Worm (Caenorhabditis elegans): ENCODE results near the gene C16C8.8.
"Not testable (repeated sequence)": the region's sequence is repeated elsewhere in the genome, so short reads cannot be mapped to it uniquely, and the experiment has no call there.

Gene C16C8.8

DNA sequence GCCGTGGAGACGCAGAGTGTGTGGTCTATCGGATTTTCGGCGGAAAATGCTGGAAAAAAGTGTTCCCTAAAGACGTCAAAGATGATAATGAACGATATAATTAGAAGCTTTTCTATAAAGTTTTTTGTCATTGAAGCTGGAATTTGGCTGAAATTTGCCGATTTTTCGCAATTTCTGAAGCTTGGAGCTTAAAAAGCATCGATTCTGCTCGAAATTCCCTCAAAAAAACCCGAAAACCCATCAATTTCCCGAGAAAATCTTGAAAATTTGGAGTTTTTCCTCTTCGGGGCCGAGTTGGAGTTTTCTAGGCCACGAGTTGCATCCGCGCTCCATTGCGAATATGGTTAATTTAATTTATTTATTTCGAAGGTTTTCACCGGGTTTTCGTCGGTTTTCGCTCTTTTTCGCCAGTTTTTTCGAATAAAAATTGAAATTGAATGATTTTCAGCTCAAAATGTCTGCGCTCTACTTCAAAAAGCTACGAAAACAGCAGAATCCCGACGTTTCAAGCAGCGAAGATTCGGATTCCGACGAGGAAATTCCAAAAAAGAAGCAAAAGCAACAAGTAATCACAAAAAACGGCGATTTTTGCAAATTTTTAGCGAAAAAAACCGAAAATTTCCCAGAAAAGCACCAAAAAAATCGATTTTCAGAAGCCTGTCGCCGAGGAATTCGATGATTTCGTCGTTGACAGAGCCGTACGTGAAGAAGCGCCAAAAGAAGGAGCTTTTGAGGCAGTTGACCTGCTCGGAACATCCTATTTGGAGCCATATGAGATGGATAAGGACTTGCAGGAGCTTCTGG lies 41.2 kb upstream of the C16C8.8 start, which contains the start of the genes col-71 and Y49F6B.2 (continued):
- TF ChIP-seq sox-2 (GFP tag; IDR thresholded peaks at IDR 0.05) (no peak), lin-11 (tag; optimal IDR thresholded peaks at IDR 0.05) (no peak), madf-2 (tag; optimal IDR thresholded peaks at IDR 0.05) (no peak), gmeb-2 (tag; optimal IDR thresholded peaks at IDR 0.05) (peak; percentile 30), nhr-11 (tag; optimal IDR thresholded peaks at IDR 0.05) (no peak), mec-3 (tag; optimal IDR thresholded peaks at IDR 0.05; ENCODE audit: borderline replicate concordance) (peak; percentile 86), pag-3 (tag; optimal IDR thresholded peaks at IDR 0.05; ENCODE audit: borderline replicate concordance) (no peak), sox-4 (tag; optimal IDR thresholded peaks at IDR 0.05) (no peak), ceh-31 (tag; optimal IDR thresholded peaks at IDR 0.05) (peak; percentile 96), fkh-6 (tag; optimal IDR thresholded peaks at IDR 0.05) (no peak), F13H6.1 (tag; optimal IDR thresholded peaks at IDR 0.05) (peak; percentile 51), unc-42 (tag; optimal IDR thresholded peaks at IDR 0.05) (peak; percentile 100), ceh-6 (GFP tag; optimal IDR thresholded peaks at IDR 0.05) (no peak), ceh-9 (tag; optimal IDR thresholded peaks at IDR 0.05) (no peak), hlh-8 (tag; optimal IDR thresholded peaks at IDR 0.05) (peak; percentile 60), Y22D7AL.16 (tag; optimal IDR thresholded peaks at IDR 0.05) (no peak), nhr-232 (tag; optimal IDR thresholded peaks at IDR 0.05) (no peak), ceh-24 (tag; optimal IDR thresholded peaks at IDR 0.05) (no peak), pat-9 (tag; optimal IDR thresholded peaks at IDR 0.05) (no peak), rnt-1 (tag; optimal IDR thresholded peaks at IDR 0.05) (peak; percentile 73), pros-1 (tag; optimal IDR thresholded peaks at IDR 0.05) (no peak), eyg-1 (tag; optimal IDR thresholded peaks at IDR 0.05) (no peak), T23F11.4 (GFP tag; optimal IDR thresholded peaks at IDR 0.05) (no peak), ceh-19 (GFP tag; optimal IDR thresholded peaks at IDR 0.05) (no peak), elt-4 (tag; optimal IDR thresholded peaks at IDR 0.05) (no peak), hlh-30 (tag; optimal IDR thresholded peaks at IDR 0.05; ENCODE audit: insufficient read depth) (no peak), zip-5 (tag; optimal IDR thresholded peaks at IDR 0.05) (peak; percentile 83), npax-4 (tag; optimal IDR thresholded peaks at IDR 0.05) (no peak)

DNA sequence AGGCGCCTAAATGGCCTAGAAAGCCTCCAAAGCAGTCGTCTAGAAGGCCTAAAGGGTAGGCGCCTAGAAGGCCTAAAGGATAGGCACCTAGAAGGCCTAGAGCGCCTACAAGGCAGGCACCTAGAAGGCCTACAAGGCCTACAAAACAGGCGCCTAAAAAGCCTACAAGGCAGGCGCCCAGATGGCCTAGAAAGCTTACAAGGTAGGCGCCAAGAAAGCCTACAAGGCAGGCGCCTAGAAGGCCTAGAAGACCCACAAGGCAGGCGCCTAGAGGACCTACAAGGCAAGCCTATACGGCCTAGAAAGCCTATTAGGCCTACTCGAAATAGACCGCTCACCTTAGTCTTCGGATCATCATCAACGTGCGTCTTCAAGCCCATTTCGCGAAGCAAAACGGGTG lies 40.5 kb upstream of the C16C8.8 start:
- TF ChIP-seq ceh-45 (GFP tag; IDR thresholded peaks at IDR 0.05) (0 out of 2 replicates have a peak, but pooled peaks have one; percentile 6), odd-2 (tag; optimal IDR thresholded peaks at IDR 0.05) (no peak)

DNA sequence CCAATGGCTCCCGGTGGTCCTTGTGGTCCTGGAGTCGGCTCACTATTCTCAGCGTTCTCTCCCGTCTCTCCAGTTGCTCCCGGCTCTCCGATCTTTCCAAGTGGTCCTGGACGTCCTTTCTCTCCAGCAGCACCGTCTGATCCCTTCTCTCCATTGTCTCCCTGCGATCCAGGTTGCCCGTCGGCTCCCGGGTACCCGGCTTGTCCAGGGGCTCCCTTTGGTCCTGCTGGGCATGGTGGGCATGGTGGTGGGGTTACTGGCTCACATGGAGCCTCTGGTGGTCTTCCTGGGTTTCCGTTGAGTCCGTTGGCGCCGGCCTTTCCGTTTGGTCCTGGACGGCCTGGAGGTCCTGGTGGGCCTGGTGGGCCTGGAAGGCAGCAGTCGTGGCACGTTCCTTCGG lies 38.9 kb upstream of the C16C8.8 start:
- TF ChIP-seq npax-4 (tag; optimal IDR thresholded peaks at IDR 0.05) (no peak), ceh-34 (tag; optimal IDR thresholded peaks at IDR 0.05) (no peak), C08G9.2 (tag; optimal IDR thresholded peaks at IDR 0.05) (peak; percentile 14), zip-5 (tag; optimal IDR thresholded peaks at IDR 0.05) (no peak), fkh-6 (tag; optimal IDR thresholded peaks at IDR 0.05) (no peak)

DNA sequence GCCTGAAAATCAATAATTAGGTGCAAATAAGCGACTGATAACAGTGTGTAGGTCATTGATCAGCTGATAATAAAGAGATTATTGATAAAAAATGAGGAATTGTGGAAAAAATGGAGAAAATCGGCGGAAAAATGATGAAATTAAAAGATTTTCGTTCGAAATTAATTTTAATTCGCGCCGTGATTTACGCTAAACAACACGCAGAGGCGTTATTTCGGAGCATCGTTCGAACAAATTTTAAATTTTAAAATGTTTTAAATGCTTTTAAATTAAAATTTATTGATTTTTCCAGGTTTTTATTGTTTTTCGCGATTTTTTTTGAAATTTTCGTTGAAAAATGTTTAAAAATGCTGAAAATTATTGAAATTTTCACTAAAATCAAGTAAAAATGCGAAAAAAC lies 37.9 kb upstream of the C16C8.8 start, which contains the start of gene Y49F6B.9:
Gene Y49F6B.9, minus strand, starts transcription at position 2 of the 400 bp plus-strand sequence.
- no peak for TF ChIP-seq Y22D7AL.16 (tag; optimal IDR thresholded peaks at IDR 0.05)
- TF ChIP-seq T23F11.4 (GFP tag; optimal IDR thresholded peaks at IDR 0.05) = no peak
- no peak for TF ChIP-seq sdc-2 (tag; optimal IDR thresholded peaks at IDR 0.05)
- TF ChIP-seq elt-2 (tag; optimal IDR thresholded peaks at IDR 0.05) = peak; percentile 35

DNA sequence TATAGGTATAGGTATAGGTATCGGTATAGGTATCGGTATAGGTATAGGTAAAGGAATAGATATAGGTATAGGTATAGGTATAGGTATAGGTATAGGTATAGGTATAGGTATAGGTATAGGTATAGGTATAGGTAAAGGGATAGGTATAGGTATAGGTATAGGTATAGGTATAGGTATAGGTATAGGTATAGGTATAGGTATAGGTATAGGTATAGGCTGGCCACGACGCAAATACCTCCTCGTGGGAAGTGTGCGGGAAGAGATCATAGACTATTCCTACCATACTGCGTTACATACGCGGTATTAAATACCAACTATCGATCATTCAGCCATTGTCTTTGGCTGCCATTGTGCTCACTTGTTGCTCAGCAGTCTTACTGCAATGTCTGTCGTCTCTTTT lies 29.3 kb upstream of the C16C8.8 start, which contains the start of gene fbxb-112:
Gene fbxb-112, plus strand, starts transcription at position 301 of the 400 bp plus-strand sequence.
- TF ChIP-seq ceh-24 (tag; optimal IDR thresholded peaks at IDR 0.05); nhr-11 (tag; optimal IDR thresholded peaks at IDR 0.05); ceh-19 (GFP tag; optimal IDR thresholded peaks at IDR 0.05): not testable (repeated sequence)

Data from whole organism, late embryonic.